Worm (Caenorhabditis elegans): ENCODE measurements around the gene dpl-1.

DNA sequence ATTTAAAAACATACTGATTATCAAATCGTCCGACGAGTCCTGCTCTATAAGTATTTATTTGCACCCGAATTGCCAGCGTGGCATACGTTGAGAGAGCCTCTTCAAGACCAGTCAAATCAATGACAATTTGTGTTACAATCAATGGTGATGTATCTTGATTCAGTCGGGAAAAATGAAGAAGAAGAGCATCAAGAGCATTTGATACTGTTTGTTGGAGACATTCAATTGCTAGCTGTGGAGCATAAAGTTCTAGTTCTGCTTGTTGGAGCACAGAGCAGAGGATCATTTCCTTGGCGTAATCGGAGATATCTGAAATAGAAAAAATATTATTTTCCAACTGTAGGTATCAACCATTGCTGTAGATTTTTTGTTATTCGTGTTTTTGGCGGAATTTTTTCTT lies 3.8 kb downstream of the dpl-1 start:
- TF ChIP-seq mcd-1 (GFP tag; IDR thresholded peaks at IDR 0.05), result no peak
- TF ChIP-seq unc-62 (GFP tag; optimal IDR thresholded peaks at IDR 0.05), result no peak

Data from whole organism, young adult.